Fruit fly (Drosophila melanogaster): ENCODE measurements around the gene mop.

DNA sequence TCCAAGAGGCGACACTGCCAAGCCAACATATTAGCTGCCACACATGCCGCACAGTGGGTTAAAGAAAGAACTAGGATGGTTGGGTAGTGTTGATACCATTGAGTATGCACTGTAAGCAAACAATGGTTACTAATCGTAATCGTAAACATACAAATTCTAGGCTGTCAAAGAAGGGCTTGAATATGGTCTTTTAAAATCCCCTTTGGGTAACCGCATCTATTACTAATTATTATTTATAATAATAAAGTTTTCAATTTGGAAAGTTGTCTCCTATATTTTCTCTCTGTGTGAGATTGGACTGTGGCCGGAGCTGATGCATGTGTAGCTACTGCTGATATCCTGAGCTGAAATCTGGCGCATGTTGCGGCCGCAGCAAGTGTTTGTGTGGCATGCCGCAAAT lies 44.1 kb downstream of the mop start:
- no peak for TF ChIP-seq usp (GFP tag; optimal IDR thresholded peaks at IDR 0.05)
- TF ChIP-seq psq (optimal IDR thresholded peaks at IDR 0.05), result no peak
- TF ChIP-seq Dll (optimal IDR thresholded peaks at IDR 0.05), result no peak
- TF ChIP-seq pan (optimal IDR thresholded peaks at IDR 0.05), result no peak
